Fruit fly (Drosophila melanogaster) whole organism, pupa: ENCODE results near the gene MED10.

Experiments used
- CG10348 ChIP-seq: fragments of 200-800 bp; sonication (Bioruptor generic); IDR thresholded peaks from 2 replicates; pipeline ENCODE4 v1.3.6; 2022; ENCODE audit warnings: missing biosample characterization, missing genetic modification characterization
- CG12605 ChIP-seq: fragments of 200-800 bp; sonication (Bioruptor generic); IDR thresholded peaks from 2 replicates; pipeline ENCODE4 v1.3.6; 2022; ENCODE audit warnings: missing biosample characterization, missing genetic modification characterization
- CG13204 ChIP-seq: fragments of 200-800 bp; sonication (Bioruptor generic); optimal IDR thresholded peaks from 2 replicates; lab custom pipeline; 2018; ENCODE audit warnings: missing biosample characterization, mild to moderate bottlenecking, missing genetic modification characterization, moderate library complexity
- CG14655 ChIP-seq: fragments of 200-800 bp; sonication (Bioruptor generic); optimal IDR thresholded peaks from 3 replicates; lab custom pipeline; 2017; ENCODE audit warnings: mild to moderate bottlenecking, missing biosample characterization, missing genetic modification reagents, missing genetic modification characterization
- CG15710 ChIP-seq: fragments of 200-800 bp; sonication (Bioruptor generic); optimal IDR thresholded peaks from 2 replicates; lab custom pipeline; 2018; ENCODE audit warnings: missing biosample characterization, mild to moderate bottlenecking, missing genetic modification characterization, moderate library complexity
- CG17806 ChIP-seq: fragments of 200-800 bp; sonication (Bioruptor generic); optimal IDR thresholded peaks from 2 replicates; lab custom pipeline; 2018; ENCODE audit warnings: missing biosample characterization, mild to moderate bottlenecking, missing genetic modification characterization, moderate library complexity
- CG32121 ChIP-seq: fragments of 200-800 bp; sonication (Bioruptor generic); IDR thresholded peaks from 2 replicates; pipeline ENCODE4 v1.3.6; 2022; ENCODE audit warnings: missing biosample characterization, missing genetic modification characterization
- CG34367 ChIP-seq: fragments of 200-800 bp; sonication (Bioruptor generic); optimal IDR thresholded peaks from 2 replicates; lab custom pipeline; 2018; ENCODE audit warnings: missing biosample characterization, mild to moderate bottlenecking, missing genetic modification characterization
- CG4496 ChIP-seq: fragments of 200-800 bp; sonication (Bioruptor generic); IDR thresholded peaks from 3 replicates; pipeline ENCODE4 v1.3.6; 2022; ENCODE audit warnings: missing biosample characterization, missing genetic modification characterization
- CG8159 ChIP-seq: fragments of 200-800 bp; sonication (Bioruptor generic); optimal IDR thresholded peaks from 3 replicates; lab custom pipeline; 2018; ENCODE audit warnings: missing biosample characterization, mild to moderate bottlenecking, missing genetic modification characterization, moderate library complexity
- CG8301 ChIP-seq: fragments of 200-800 bp; sonication (Bioruptor generic); optimal IDR thresholded peaks from 2 replicates; lab custom pipeline; 2018; ENCODE audit warnings: missing biosample characterization, mild to moderate bottlenecking, missing genetic modification characterization
- CG9948 ChIP-seq: fragments of 200-800 bp; sonication (Bioruptor generic); optimal IDR thresholded peaks from 2 replicates; lab custom pipeline; 2018; ENCODE audit warnings: missing biosample characterization, mild to moderate bottlenecking, missing genetic modification characterization, moderate library complexity
- D1 ChIP-seq: fragments of 200-800 bp; sonication (Bioruptor generic); optimal IDR thresholded peaks from 2 replicates; lab custom pipeline; 2018; ENCODE audit warnings: missing biosample characterization, mild to moderate bottlenecking, missing genetic modification characterization, moderate library complexity
- EcR ChIP-seq: fragments of 200-800 bp; sonication (Bioruptor generic); optimal IDR thresholded peaks from 3 replicates; lab custom pipeline; 2019; ENCODE audit warnings: missing biosample characterization, missing genetic modification characterization, mild to moderate bottlenecking, moderate library complexity, missing genetic modification reagents
- Ets98B ChIP-seq: fragments of 200-800 bp; sonication (Bioruptor generic); IDR thresholded peaks from 2 replicates; pipeline ENCODE4 v1.3.6; 2022; ENCODE audit warnings: missing biosample characterization, missing genetic modification characterization
- Pif1A ChIP-seq: fragments of 200-800 bp; sonication (Bioruptor generic); optimal IDR thresholded peaks from 3 replicates; lab custom pipeline; 2016; ENCODE audit warnings: missing biosample characterization, missing genetic modification characterization
- Pif1B ChIP-seq: fragments of 200-800 bp; sonication (Bioruptor generic); optimal IDR thresholded peaks from 3 replicates; lab custom pipeline; 2016; ENCODE audit warnings: missing biosample characterization, missing genetic modification characterization
- Snoo ChIP-seq: fragments of 200-800 bp; sonication (Bioruptor generic); optimal IDR thresholded peaks from 3 replicates; lab custom pipeline; 2017; ENCODE audit warnings: missing biosample characterization, mild to moderate bottlenecking, missing genetic modification characterization, inconsistent platforms
- fd96Ca ChIP-seq: fragments of 200-800 bp; sonication (Bioruptor generic); IDR thresholded peaks from 3 replicates; pipeline ENCODE4 v1.3.6; 2022; ENCODE audit warnings: missing biosample characterization, missing genetic modification characterization
- gl ChIP-seq: fragments of 200-800 bp; sonication (Bioruptor generic); optimal IDR thresholded peaks from 2 replicates; lab custom pipeline; 2018; ENCODE audit warnings: missing biosample characterization, mild to moderate bottlenecking, missing genetic modification characterization
- rn ChIP-seq: fragments of 200-800 bp; sonication (Bioruptor generic); IDR thresholded peaks from 2 replicates; pipeline ENCODE4 v1.3.6; 2022; ENCODE audit warnings: missing biosample characterization, missing genetic modification characterization

The MED10 gene

dm6 chr3L:16269092-16269491 is 37.2 kb downstream of the MED10 start, which contains the start of gene CG13068:
Gene CG13068, plus strand, starts transcription at chr3L:16269392.
- TF ChIP-seq fd96Ca (GFP tag; lab: Robert Waterston, UW), result no peak
- TF ChIP-seq Pif1A (GFP tag; lab: Kevin White, UChicago), result no peak
- TF ChIP-seq CG9948 (tag; lab: Kevin White, UChicago), result no peak
- TF ChIP-seq rn (GFP tag; lab: Robert Waterston, UW), result no peak
- no peak for TF ChIP-seq gl
- no peak for TF ChIP-seq CG10348
- TF ChIP-seq CG4496 (GFP tag; lab: Robert Waterston, UW), result no peak

dm6 chr3L:16270802-16271332 is 39.0 kb downstream of the MED10 start, which contains the start of the genes CG34248 and CG13067:
Gene CG34248, minus strand, starts transcription at chr3L:16270902.
Gene CG13067, plus strand, starts transcription at chr3L:16271282.
- no peak for TF ChIP-seq CG14655
- no peak for TF ChIP-seq Ets98B (GFP tag; lab: Robert Waterston, UW)
- TF ChIP-seq fd96Ca (GFP tag; lab: Robert Waterston, UW), result no peak
- TF ChIP-seq EcR, result no peak
- no peak for TF ChIP-seq CG17806
- TF ChIP-seq CG12605, result no peak
- TF ChIP-seq CG15710, result no peak
- TF ChIP-seq D1 (tag; lab: Kevin White, UChicago), result no peak
- no peak for TF ChIP-seq gl
- TF ChIP-seq CG8159 (tag; lab: Kevin White, UChicago), result no peak
- no peak for TF ChIP-seq rn (GFP tag; lab: Robert Waterston, UW)

- TF ChIP-seq CG12605 (no peak), EcR (peak; percentile 13)
Observed at dm6 chr3L:16272338-16272959, 40.6 kb downstream of the MED10 start, which contains the start of gene CG13066. Gene CG13066, plus strand, starts transcription at chr3L:16272909.

dm6 chr3L:16275391-16276017 is 43.6 kb downstream of the MED10 start:
- TF ChIP-seq CG8159 (tag; lab: Kevin White, UChicago), result peak; percentile 63
- TF ChIP-seq CG15710, result peak; percentile 41
- peak; percentile 75 for TF ChIP-seq EcR
- TF ChIP-seq CG17806, result peak; percentile 39
- TF ChIP-seq CG34367 (tag; lab: Kevin White, UChicago), result peak; percentile 20
- peak; percentile 41 for TF ChIP-seq CG14655
- TF ChIP-seq Pif1B (GFP tag; lab: Kevin White, UChicago), result no peak
- TF ChIP-seq CG12605, result no peak
- no peak for TF ChIP-seq gl
- TF ChIP-seq Snoo (tag; lab: Kevin White, UChicago), result no peak
- TF ChIP-seq CG9948 (tag; lab: Kevin White, UChicago), result peak; percentile 49
- no peak for TF ChIP-seq rn (GFP tag; lab: Robert Waterston, UW)
- TF ChIP-seq Pif1A (GFP tag; lab: Kevin White, UChicago), result no peak

dm6 chr3L:16277135-16277534 is 45.3 kb downstream of the MED10 start, which contains the start of gene CG13065:
Gene CG13065, plus strand, starts transcription at chr3L:16277435.
- TF ChIP-seq CG8159 (tag; lab: Kevin White, UChicago), result no peak

- TF ChIP-seq D1 (tag; lab: Kevin White, UChicago) (no peak), CG9948 (tag; lab: Kevin White, UChicago) (no peak), CG10348 (no peak), CG15710 (no peak), gl (no peak), EcR (no peak), CG34367 (tag; lab: Kevin White, UChicago) (no peak), Pif1A (GFP tag; lab: Kevin White, UChicago) (no peak), Ets98B (GFP tag; lab: Robert Waterston, UW) (no peak), CG13204 (GFP tag; lab: Kevin White, UChicago) (no peak), CG17806 (no peak), CG12605 (no peak), Snoo (tag; lab: Kevin White, UChicago) (no peak), Pif1B (GFP tag; lab: Kevin White, UChicago) (no peak), CG14655 (no peak), rn (GFP tag; lab: Robert Waterston, UW) (no peak), fd96Ca (GFP tag; lab: Robert Waterston, UW) (no peak), CG8301 (tag; lab: Kevin White, UChicago) (no peak), CG4496 (GFP tag; lab: Robert Waterston, UW) (no peak), CG32121 (GFP tag; lab: Robert Waterston, UW) (no peak)
Observed at dm6 chr3L:16279171-16279570, 47.3 kb downstream of the MED10 start, which contains the start of gene CG13050. Gene CG13050, minus strand, starts transcription at chr3L:16279271.

- TF ChIP-seq CG15710 (no peak), EcR (peak; percentile 96)
Observed at dm6 chr3L:16279987-16280454, 48.1 kb downstream of the MED10 start, which contains the start of gene CG13064. Gene CG13064, plus strand, starts transcription at chr3L:16280404.
